Worm (Caenorhabditis elegans): ENCODE measurements around the gene acr-21.
"Not testable (repeated sequence)": the region's sequence is repeated elsewhere in the genome, so short reads cannot be mapped to it uniquely, and the experiment has no call there.

DNA sequence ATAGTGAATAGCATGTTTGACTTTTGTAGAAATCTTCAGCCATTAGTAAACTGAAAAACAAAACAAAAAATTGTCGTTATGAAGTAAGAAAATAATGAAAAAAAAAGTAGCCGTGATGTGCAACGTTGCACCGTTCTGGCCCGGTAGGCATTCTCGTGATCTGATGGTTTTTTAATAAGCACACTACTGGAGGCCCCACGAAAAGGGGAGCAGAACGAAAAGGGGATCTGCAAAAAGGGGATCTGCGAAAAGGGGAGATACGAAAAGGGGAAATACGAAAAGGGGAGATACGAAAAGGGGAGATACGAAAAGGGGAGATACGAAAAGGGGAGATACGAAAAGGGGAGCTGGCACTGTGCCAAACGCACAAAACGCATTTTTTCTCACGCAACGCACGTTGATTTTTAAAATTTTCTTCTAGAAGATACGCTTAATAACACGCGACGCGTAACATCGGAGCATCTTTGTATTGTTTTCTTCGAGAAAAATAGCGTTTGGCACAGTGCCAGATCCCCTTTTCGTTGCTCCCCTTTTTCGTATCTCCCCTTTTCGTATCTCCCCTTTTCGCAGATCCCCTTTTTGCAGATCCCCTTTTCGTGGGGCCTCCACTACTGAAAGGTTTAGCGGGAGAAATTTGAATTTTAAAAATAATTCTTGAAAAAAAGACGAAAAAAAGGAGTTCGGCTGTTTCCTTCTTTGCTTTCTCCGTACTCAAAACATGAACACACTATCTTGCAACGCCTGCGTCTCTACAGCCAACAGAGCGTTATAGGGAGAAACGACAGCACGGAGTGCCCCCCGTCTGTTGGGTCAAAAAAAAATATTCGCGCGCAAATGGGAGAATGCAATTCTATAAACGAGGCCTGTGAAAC lies 30.3 kb upstream of the acr-21 start, which contains the start of gene C09E7.7:
- TF ChIP-seq him-1 (tag; optimal IDR thresholded peaks at IDR 0.05) = peak; percentile 59
- not testable (repeated sequence) for TF ChIP-seq W03F9.2 (tag; optimal IDR thresholded peaks at IDR 0.05)
